Worm (Caenorhabditis elegans): Measurements from ENCODE around the gene K02E10.5.

- TF ChIP-seq tab-1 (GFP tag; IDR thresholded peaks at IDR 0.05) = no peak
- no peak for TF ChIP-seq med-1 (GFP tag; optimal IDR thresholded peaks at IDR 0.05; ENCODE audit: insufficient read depth)
- TF ChIP-seq klf-2 (GFP tag; conservative IDR thresholded peaks at IDR 0.05) = no peak
- no peak for TF ChIP-seq T22C8.4 (GFP tag; IDR thresholded peaks at IDR 0.05)
- no peak for TF ChIP-seq ztf-29 (GFP tag; IDR thresholded peaks at IDR 0.05)
- TF ChIP-seq ztf-23 (GFP tag; IDR thresholded peaks at IDR 0.05) = no peak
- no peak for TF ChIP-seq flt-1 (GFP tag; IDR thresholded peaks at IDR 0.05)
These were observed 48.5 kb upstream of the K02E10.5 start for ce11 chrX:2527194-2527593.
